Worm (Caenorhabditis elegans) whole organism, young adult: ENCODE results near the gene cdc-48.1.

Experiments
- F22D6.2 ChIP-seq: sonication (generic microtip); optimal IDR thresholded peaks from 2 replicates; lab custom pipeline; 2016; ENCODE audit warnings: mild to moderate bottlenecking, missing genetic modification characterization, missing compliant biosample characterization
- F23B12.7 ChIP-seq: sonication (generic microtip); optimal IDR thresholded peaks from 2 replicates; lab custom pipeline; 2017; ENCODE audit warnings: missing genetic modification characterization, mild to moderate bottlenecking, missing compliant biosample characterization, antibody characterized with exemption, moderate library complexity; ENCODE audit not compliant: insufficient read depth
- F57A8.1 ChIP-seq: fragments of 200-800 bp; sonication (Bioruptor generic); optimal IDR thresholded peaks from 2 replicates; lab custom pipeline; 2018; ENCODE audit warnings: mild to moderate bottlenecking, missing genetic modification characterization, moderate library complexity, missing compliant biosample characterization
- K12H6.12 ChIP-seq: fragments of 200-800 bp; sonication (Bioruptor generic); optimal IDR thresholded peaks from 2 replicates; lab custom pipeline; 2018; ENCODE audit warnings: mild to moderate bottlenecking, missing genetic modification characterization, missing compliant biosample characterization
- T26A5.8 ChIP-seq: sonication (generic microtip); optimal IDR thresholded peaks from 2 replicates; lab custom pipeline; 2016; ENCODE audit warnings: missing genetic modification characterization, missing compliant biosample characterization
- Y53F4B.3 ChIP-seq: fragments of 200-800 bp; sonication (Bioruptor generic); IDR thresholded peaks from 2 replicates; pipeline ENCODE4 v1.3.6; 2022; ENCODE audit warnings: missing genetic modification reagents, missing genetic modification characterization, missing compliant biosample characterization
- Y56A3A.18 ChIP-seq: fragments of 200-800 bp; sonication (Bioruptor generic); IDR thresholded peaks from 2 replicates; pipeline ENCODE4 v1.3.6; 2022; ENCODE audit warnings: missing genetic modification reagents, missing genetic modification characterization, missing compliant biosample characterization
- Y79H2A.3 ChIP-seq: fragments of 200-800 bp; sonication (Bioruptor generic); conservative IDR thresholded peaks from 2 replicates; pipeline ENCODE4 v1.3.6; 2022; ENCODE audit warnings: missing genetic modification reagents, missing genetic modification characterization, missing compliant biosample characterization
- Y95B8A.8 ChIP-seq: fragments of 200-800 bp; sonication (Bioruptor generic); IDR thresholded peaks from 2 replicates; pipeline ENCODE4 v1.3.6; 2022; ENCODE audit warnings: missing genetic modification reagents, missing genetic modification characterization, missing compliant biosample characterization
- ama-1 ChIP-seq, 3 experiments: fragments of 150-350 bp in 1 of 3; sonication (generic microtip) in 2 of 3; optimal IDR thresholded peaks; 2 replicates each; lab custom pipeline; 2014 to 2018; ENCODE audit warnings: missing biosample characterization in 2 of 3, missing genetic modification characterization in 2 of 3, missing genetic modification reagents in 2 of 3
- atf-7 ChIP-seq: sonication (generic microtip); optimal IDR thresholded peaks from 2 replicates; lab custom pipeline; 2017; ENCODE audit warnings: mild to moderate bottlenecking, missing genetic modification characterization, missing compliant biosample characterization
- athp-1 ChIP-seq: sonication (generic microtip); optimal IDR thresholded peaks from 2 replicates; lab custom pipeline; 2017; ENCODE audit warnings: mild to moderate bottlenecking, missing genetic modification characterization, missing compliant biosample characterization
- ceh-100 ChIP-seq: fragments of 200-800 bp; sonication (Bioruptor generic); IDR thresholded peaks from 2 replicates; pipeline ENCODE4 v1.3.6; 2022; ENCODE audit warnings: missing genetic modification reagents, missing genetic modification characterization, missing compliant biosample characterization
- chd-7 ChIP-seq: sonication (generic microtip); optimal IDR thresholded peaks from 2 replicates; lab custom pipeline; 2016; ENCODE audit warnings: mild to moderate bottlenecking, missing genetic modification characterization, moderate library complexity, missing compliant biosample characterization
- die-1 ChIP-seq: sonication (generic microtip); optimal IDR thresholded peaks from 2 replicates; lab custom pipeline; 2016; ENCODE audit warnings: missing genotype, mild to moderate bottlenecking, missing genetic modification characterization, missing compliant biosample characterization
- hmg-1.2 ChIP-seq: fragments of 200-800 bp; sonication (Bioruptor generic); IDR thresholded peaks from 2 replicates; pipeline ENCODE4 v1.3.6; 2022; ENCODE audit warnings: missing genetic modification reagents, missing genetic modification characterization, missing compliant biosample characterization
- hmg-20 ChIP-seq: fragments of 200-800 bp; sonication (Bioruptor generic); IDR thresholded peaks from 2 replicates; pipeline ENCODE4 v1.3.6; 2022; ENCODE audit warnings: missing genetic modification reagents, missing genetic modification characterization, missing compliant biosample characterization
- lag-1 ChIP-seq: fragments of 200-800 bp; sonication (Bioruptor generic); IDR thresholded peaks from 2 replicates; pipeline ENCODE4 v1.3.6; 2022; ENCODE audit warnings: missing genetic modification reagents, missing genetic modification characterization, missing compliant biosample characterization
- let-607 ChIP-seq, 2 experiments: fragments of 200-800 bp in 1 of 2; sonication (Bioruptor generic) in 1 of 2; sonication (generic microtip) in 1 of 2; optimal IDR thresholded peaks; 2 replicates each; lab custom pipeline; 2016 to 2018; ENCODE audit warnings: mild to moderate bottlenecking in 2 of 2, missing compliant biosample characterization in 2 of 2, missing genetic modification characterization in 2 of 2, moderate library complexity in 2 of 2, missing genotype in 1 of 2
- lin-26 ChIP-seq: fragments of 200-800 bp; sonication (Bioruptor generic); IDR thresholded peaks from 2 replicates; pipeline ENCODE4 v1.3.6; 2022; ENCODE audit warnings: missing genetic modification reagents, missing genetic modification characterization, missing compliant biosample characterization
- lin-40 ChIP-seq: sonication (generic microtip); optimal IDR thresholded peaks from 2 replicates; lab custom pipeline; 2016; ENCODE audit warnings: missing genetic modification characterization, mild to moderate bottlenecking, missing compliant biosample characterization, missing genotype, missing genetic modification reagents
- lir-1 ChIP-seq: fragments of 200-800 bp; sonication (Bioruptor generic); conservative IDR thresholded peaks from 2 replicates; pipeline ENCODE4 v1.3.6; 2022; ENCODE audit warnings: missing genetic modification reagents, missing genetic modification characterization, missing compliant biosample characterization
- madf-10 ChIP-seq: sonication (generic microtip); optimal IDR thresholded peaks from 2 replicates; lab custom pipeline; 2016; ENCODE audit warnings: mild to moderate bottlenecking, missing genetic modification characterization, missing compliant biosample characterization
- madf-6 ChIP-seq: fragments of 200-800 bp; sonication (Bioruptor generic); IDR thresholded peaks from 2 replicates; pipeline ENCODE4 v1.3.6; 2022; ENCODE audit warnings: missing genetic modification reagents, missing genetic modification characterization, missing compliant biosample characterization
- mel-28 ChIP-seq: sonication (generic microtip); optimal IDR thresholded peaks from 2 replicates; lab custom pipeline; 2016; ENCODE audit warnings: borderline replicate concordance, mild to moderate bottlenecking, missing genetic modification characterization, missing compliant biosample characterization
- mes-4 ChIP-seq: sonication (generic microtip); optimal IDR thresholded peaks from 2 replicates; lab custom pipeline; 2016; ENCODE audit warnings: missing genotype, missing genetic modification characterization, missing compliant biosample characterization
- nhr-179 ChIP-seq: sonication (generic microtip); optimal IDR thresholded peaks from 2 replicates; lab custom pipeline; 2016; ENCODE audit warnings: mild to moderate bottlenecking, missing genetic modification characterization, missing compliant biosample characterization
- tbp1 ChIP-seq: fragments of 200-800 bp; sonication (Bioruptor generic); optimal IDR thresholded peaks from 2 replicates; lab custom pipeline; 2018; ENCODE audit warnings: mild to moderate bottlenecking, missing genetic modification characterization, missing compliant biosample characterization
- tlf-1 ChIP-seq: fragments of 200-800 bp; sonication (Bioruptor generic); optimal IDR thresholded peaks from 2 replicates; lab custom pipeline; 2018; ENCODE audit warnings: mild to moderate bottlenecking, missing genetic modification characterization, missing compliant biosample characterization
- zfh-2 ChIP-seq: fragments of 200-800 bp; sonication (Bioruptor generic); conservative IDR thresholded peaks from 2 replicates; pipeline ENCODE4 v1.3.6; 2022; ENCODE audit warnings: missing genetic modification reagents, missing genetic modification characterization, missing compliant biosample characterization
- ztf-18 ChIP-seq: sonication (generic microtip); optimal IDR thresholded peaks from 2 replicates; lab custom pipeline; 2016; ENCODE audit warnings: missing genotype, mild to moderate bottlenecking, missing genetic modification characterization, missing compliant biosample characterization
- ztf-25 ChIP-seq: fragments of 200-800 bp; sonication (Bioruptor generic); IDR thresholded peaks from 2 replicates; pipeline ENCODE4 v1.3.6; 2022; ENCODE audit warnings: missing genetic modification reagents, missing genetic modification characterization, missing compliant biosample characterization

The cdc-48.1 gene

ce11 chrII:10574177-10574576 is 11.0 kb upstream of the cdc-48.1 start (continued):
- TF ChIP-seq ama-1 (optimal IDR thresholded peaks at IDR 0.05; lab: Kevin White, UChicago) (no peak), ama-1 (GFP tag; optimal IDR thresholded peaks at IDR 0.05; lab: Kevin White, UChicago) (peak in 1 of 2 experiments; percentile 67)

ce11 chrII:10571967-10572366 is 8.8 kb upstream of the cdc-48.1 start, which contains the start of gene C06A1.3:
TSS of gene C06A1.3 (plus strand) at chrII:10572267.
- TF ChIP-seq hmg-20 (GFP tag; lab: Robert Waterston, UW) (no peak), lag-1 (no peak), ztf-18 (tag; lab: Kevin White, UChicago) (no peak), lin-40 (tag; lab: Kevin White, UChicago) (no peak), tbp1 (GFP tag; lab: Kevin White, UChicago) (no peak), ztf-25 (GFP tag; lab: Robert Waterston, UW) (no peak), K12H6.12 (tag; lab: Kevin White, UChicago) (no peak), madf-10 (no peak)

ce11 chrII:10570302-10570701 is 7.1 kb upstream of the cdc-48.1 start, which contains the start of gene txt-13:
TSS of gene txt-13 (plus strand) at chrII:10570602.
- TF ChIP-seq madf-6 (GFP tag; lab: Robert Waterston, UW) (no peak), Y53F4B.3 (GFP tag; lab: Robert Waterston, UW) (no peak), athp-1 (tag; lab: Kevin White, UChicago) (no peak), die-1 (tag; lab: Kevin White, UChicago) (no peak), lin-26 (GFP tag; lab: Robert Waterston, UW) (no peak), mel-28 (tag; lab: Kevin White, UChicago) (no peak), ceh-100 (GFP tag; lab: Robert Waterston, UW) (no peak), T26A5.8 (tag; lab: Kevin White, UChicago) (no peak), F22D6.2 (no peak), F57A8.1 (GFP tag; lab: Kevin White, UChicago) (no peak), nhr-179 (tag; lab: Kevin White, UChicago) (no peak), Y95B8A.8 (GFP tag; lab: Robert Waterston, UW) (no peak), lir-1 (GFP tag; lab: Robert Waterston, UW) (no peak), F23B12.7 (tag; lab: Kevin White, UChicago) (no peak)

ce11 chrII:10569498-10569897 is 6.3 kb upstream of the cdc-48.1 start:
- TF ChIP-seq tlf-1 (GFP tag; lab: Kevin White, UChicago) (no peak), ceh-100 (GFP tag; lab: Robert Waterston, UW) (no peak), Y79H2A.3 (GFP tag; lab: Robert Waterston, UW) (no peak), athp-1 (tag; lab: Kevin White, UChicago) (no peak), let-607 (tag; optimal IDR thresholded peaks at IDR 0.05; lab: Kevin White, UChicago) (no peak), Y56A3A.18 (GFP tag; lab: Robert Waterston, UW) (no peak), chd-7 (no peak), ama-1 (optimal IDR thresholded peaks at IDR 0.05; lab: Kevin White, UChicago) (no peak), ama-1 (GFP tag; optimal IDR thresholded peaks at IDR 0.05; lab: Kevin White, UChicago) (no peak), atf-7 (tag; lab: Kevin White, UChicago) (no peak), hmg-1.2 (GFP tag; lab: Robert Waterston, UW) (no peak), Y53F4B.3 (GFP tag; lab: Robert Waterston, UW) (no peak)

ce11 chrII:10566458-10566857 is 3.3 kb upstream of the cdc-48.1 start:
- TF ChIP-seq zfh-2 (GFP tag; lab: Robert Waterston, UW) (peak; percentile 59), mes-4 (no peak)
- TF ChIP-seq, all 124 proteins: peak for 1
